Worm (Caenorhabditis elegans) whole organism, mixed stage, embryonic: ENCODE results near the gene C06B3.1.

Experiments used
- unc-62 ChIP-seq: fragments of 150-350 bp; optimal IDR thresholded peaks from 2 replicates; lab custom pipeline; 2014; ENCODE audit warnings: missing biosample characterization, missing genetic modification reagents, missing genetic modification characterization
- ztf-11 ChIP-seq: fragments of 150-350 bp; optimal IDR thresholded peaks from 2 replicates; lab custom pipeline; 2014; ENCODE audit warnings: missing biosample characterization, missing genetic modification characterization

ce11 chrV:13891489-13891888, 11.1 kb upstream of the C06B3.1 start:
- TF ChIP-seq unc-62 (GFP tag; lab: Kevin White, UChicago) (no peak), ztf-11 (tag; lab: Kevin White, UChicago) (no peak)
